Fruit fly (Drosophila melanogaster) S2 (cell line): ENCODE results near the gene kek4.

Experiments
- CG8478 ChIP-seq: fragments of >200 bp; optimal IDR thresholded peaks from 2 replicates; lab custom pipeline; 2018
- CTCF ChIP-seq, 2 experiments: fragments of >200 bp; optimal IDR thresholded peaks; 2 replicates each; lab custom pipeline; 2018

DNA sequence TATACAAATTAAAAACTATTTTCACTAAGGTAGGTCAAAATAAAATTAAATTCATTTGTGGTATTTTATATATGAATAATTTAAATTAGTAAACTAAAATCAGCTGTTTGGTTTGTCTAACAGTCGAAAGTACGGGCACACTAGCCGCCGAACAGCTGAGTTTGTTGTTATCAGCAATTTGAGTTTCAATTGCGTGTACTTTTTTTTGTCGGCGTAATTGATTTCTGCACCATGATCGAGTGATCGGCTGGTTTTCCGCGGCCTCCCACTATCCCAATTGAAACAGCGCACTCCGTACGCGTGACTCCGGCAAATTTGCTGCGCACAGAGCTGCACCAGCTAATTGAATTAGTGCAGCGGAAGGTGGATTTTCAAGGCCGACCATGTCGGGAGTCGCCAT is 36.1 kb downstream of the kek4 start, which contains the start of gene Alg7:
- TF ChIP-seq CG8478 = no peak
- TF ChIP-seq CTCF (optimal IDR thresholded peaks at IDR 0.05; lab: Kevin White, UChicago) = no peak
